Worm (Caenorhabditis elegans) whole organism, L4 larva: ENCODE data around the gene F25B3.4.

Experiments
- F10B5.3 ChIP-seq: sonication (generic microtip); optimal IDR thresholded peaks from 2 replicates; lab custom pipeline; 2016; ENCODE audit warnings: mild to moderate bottlenecking, missing genetic modification characterization, missing compliant biosample characterization
- F26F4.8 ChIP-seq: fragments of 200-800 bp; sonication (Bioruptor generic); conservative IDR thresholded peaks from 2 replicates; pipeline ENCODE4 v1.3.6; 2022; ENCODE audit warnings: missing genetic modification characterization, missing compliant biosample characterization
- F37D6.2 ChIP-seq: sonication (generic microtip); optimal IDR thresholded peaks from 2 replicates; lab custom pipeline; 2016; ENCODE audit warnings: mild to moderate bottlenecking, missing genetic modification characterization, missing compliant biosample characterization
- F49E8.2 ChIP-seq: sonication (generic microtip); optimal IDR thresholded peaks from 2 replicates; lab custom pipeline; 2016; ENCODE audit warnings: missing compliant biosample characterization, mild to moderate bottlenecking, missing genetic modification characterization, borderline replicate concordance
- T20F7.1 ChIP-seq: fragments of 200-800 bp; sonication (Bioruptor generic); optimal IDR thresholded peaks from 2 replicates; lab custom pipeline; 2018; ENCODE audit warnings: mild to moderate bottlenecking, missing genetic modification characterization, missing compliant biosample characterization
- T26A8.4 ChIP-seq: fragments of 200-800 bp; sonication (Bioruptor generic); IDR thresholded peaks from 2 replicates; pipeline ENCODE4 v1.3.6; 2022; ENCODE audit warnings: missing genetic modification characterization, missing compliant biosample characterization
- Y105C5A.15 ChIP-seq: fragments of 200-800 bp; sonication (Bioruptor generic); IDR thresholded peaks from 2 replicates; pipeline ENCODE4 v1.3.6; 2022; ENCODE audit warnings: missing genetic modification characterization, missing compliant biosample characterization
- Y48G9A.11 ChIP-seq: fragments of 200-800 bp; sonication (Bioruptor generic); IDR thresholded peaks from 2 replicates; pipeline ENCODE4 v1.3.6; 2022; ENCODE audit warnings: missing genetic modification reagents, missing genetic modification characterization, missing compliant biosample characterization
- Y5F2A.4 ChIP-seq: fragments of 200-800 bp; sonication (Bioruptor generic); optimal IDR thresholded peaks from 2 replicates; lab custom pipeline; 2018; ENCODE audit warnings: mild to moderate bottlenecking, missing genetic modification characterization, missing compliant biosample characterization
- Y75B8A.6 ChIP-seq: fragments of 200-800 bp; sonication (Bioruptor generic); IDR thresholded peaks from 2 replicates; pipeline ENCODE4 v1.3.6; 2022; ENCODE audit warnings: missing genetic modification reagents, missing genetic modification characterization, missing compliant biosample characterization
- ZK546.5 ChIP-seq, 2 experiments: sonication (generic microtip); optimal IDR thresholded peaks; 2 replicates each; lab custom pipeline; 2017; ENCODE audit warnings: missing biosample characterization in 2 of 2, missing genetic modification characterization in 2 of 2
- aly-2 ChIP-seq: sonication (generic microtip); optimal IDR thresholded peaks from 2 replicates; lab custom pipeline; 2018; ENCODE audit warnings: missing biosample characterization, missing genetic modification characterization
- ama-1 ChIP-seq: fragments of 150-350 bp; optimal IDR thresholded peaks from 2 replicates; lab custom pipeline; 2014; ENCODE audit warnings: inconsistent platforms, mixed read lengths
- attf-4 ChIP-seq: sonication (generic microtip); optimal IDR thresholded peaks from 3 replicates; lab custom pipeline; 2017; ENCODE audit warnings: missing biosample characterization, missing genetic modification characterization
- ceh-28 ChIP-seq: fragments of 150-350 bp; optimal IDR thresholded peaks from 2 replicates; lab custom pipeline; 2014; ENCODE audit warnings: missing biosample characterization, missing genetic modification reagents, missing genetic modification characterization
- ceh-44 ChIP-seq: fragments of 200-800 bp; sonication (Bioruptor generic); IDR thresholded peaks from 2 replicates; pipeline ENCODE4 v1.3.6; 2022; ENCODE audit warnings: missing genetic modification reagents, missing genetic modification characterization, missing compliant biosample characterization
- ceh-82 ChIP-seq: sonication (generic microtip); optimal IDR thresholded peaks from 2 replicates; lab custom pipeline; 2017; ENCODE audit warnings: missing biosample characterization, missing genetic modification characterization
- ces-1 ChIP-seq: fragments of 150-350 bp; sonication (generic microtip); optimal IDR thresholded peaks from 4 replicates; lab custom pipeline; 2014; ENCODE audit warnings: missing biosample characterization, missing genetic modification reagents, missing genetic modification characterization
- cey-2 ChIP-seq: sonication (generic microtip); optimal IDR thresholded peaks from 3 replicates; lab custom pipeline; 2017; ENCODE audit warnings: missing genetic modification characterization, mild to moderate bottlenecking, missing compliant biosample characterization, antibody characterized with exemption, borderline replicate concordance; ENCODE audit not compliant: insufficient read depth
- ctbp-1 ChIP-seq: fragments of 200-800 bp; sonication (Bioruptor generic); IDR thresholded peaks from 2 replicates; pipeline ENCODE4 v1.3.6; 2022; ENCODE audit warnings: missing genetic modification reagents, missing genetic modification characterization, missing compliant biosample characterization
- daf-12 ChIP-seq: fragments of 150-350 bp; optimal IDR thresholded peaks from 2 replicates; lab custom pipeline; 2014; ENCODE audit warnings: missing biosample characterization, missing genetic modification reagents, missing genetic modification characterization
- dmd-6 ChIP-seq: fragments of 200-800 bp; sonication (Bioruptor generic); IDR thresholded peaks from 2 replicates; pipeline ENCODE4 v1.3.6; 2022; ENCODE audit warnings: missing genetic modification reagents, missing genetic modification characterization, missing compliant biosample characterization
- dmd-8 ChIP-seq: fragments of 200-800 bp; sonication (Bioruptor generic); IDR thresholded peaks from 2 replicates; pipeline ENCODE4 v1.3.6; 2022; ENCODE audit warnings: missing genetic modification characterization, missing compliant biosample characterization
- dmd-9 ChIP-seq: fragments of 200-800 bp; sonication (Bioruptor generic); IDR thresholded peaks from 2 replicates; pipeline ENCODE4 v1.3.6; 2022; ENCODE audit warnings: missing genetic modification reagents, missing genetic modification characterization, missing compliant biosample characterization
- duxl-1 ChIP-seq: sonication (generic microtip); optimal IDR thresholded peaks from 2 replicates; lab custom pipeline; 2016; ENCODE audit warnings: mild to moderate bottlenecking, missing genetic modification characterization, moderate library complexity, missing compliant biosample characterization; ENCODE audit not compliant: poor library complexity
- egl-27 ChIP-seq: sonication (generic microtip); optimal IDR thresholded peaks from 3 replicates; lab custom pipeline; 2017; ENCODE audit warnings: missing biosample characterization, missing genetic modification reagents, missing genetic modification characterization
- gei-8 ChIP-seq: fragments of 200-800 bp; sonication (Bioruptor generic); optimal IDR thresholded peaks from 2 replicates; lab custom pipeline; 2018; ENCODE audit warnings: mild to moderate bottlenecking, missing genetic modification characterization, missing compliant biosample characterization
- lim-7 ChIP-seq: fragments of 200-800 bp; sonication (Bioruptor generic); IDR thresholded peaks from 2 replicates; pipeline ENCODE4 v1.3.6; 2022; ENCODE audit warnings: missing genetic modification characterization, missing compliant biosample characterization
- lin-29 ChIP-seq: fragments of 200-800 bp; sonication (Bioruptor generic); IDR thresholded peaks from 2 replicates; pipeline ENCODE4 v1.3.6; 2022; ENCODE audit warnings: missing genetic modification reagents, missing genetic modification characterization, missing compliant biosample characterization
- lin-39 ChIP-seq: fragments of 150-350 bp; optimal IDR thresholded peaks from 2 replicates; lab custom pipeline; 2014; ENCODE audit warnings: missing biosample characterization, missing genetic modification reagents, missing genetic modification characterization
- mdl-1 ChIP-seq, 2 experiments: fragments of 150-350 bp in 1 of 2; sonication (generic microtip) in 1 of 2; optimal IDR thresholded peaks; 2 replicates each; lab custom pipeline; 2014 to 2017; ENCODE audit warnings: missing biosample characterization in 2 of 2, missing genetic modification characterization in 2 of 2
- mxl-3 ChIP-seq: fragments of 200-800 bp; sonication (Bioruptor generic); optimal IDR thresholded peaks from 2 replicates; lab custom pipeline; 2018; ENCODE audit warnings: mild to moderate bottlenecking, missing genetic modification characterization, missing compliant biosample characterization
- nhr-11 ChIP-seq: fragments of 150-350 bp; optimal IDR thresholded peaks from 2 replicates; lab custom pipeline; 2014; ENCODE audit warnings: missing biosample characterization, missing genetic modification characterization
- nhr-41 ChIP-seq: fragments of 200-800 bp; sonication (Bioruptor generic); IDR thresholded peaks from 2 replicates; pipeline ENCODE4 v1.3.6; 2022; ENCODE audit warnings: missing genetic modification reagents, missing genetic modification characterization, missing compliant biosample characterization
- nhr-48 ChIP-seq: sonication (generic microtip); optimal IDR thresholded peaks from 2 replicates; lab custom pipeline; 2016; ENCODE audit warnings: mild to moderate bottlenecking, missing genetic modification characterization, missing compliant biosample characterization
- nhr-76 ChIP-seq: fragments of 150-350 bp; optimal IDR thresholded peaks from 2 replicates; lab custom pipeline; 2014; ENCODE audit warnings: missing biosample characterization, missing genetic modification characterization
- nhr-77 ChIP-seq: fragments of 150-350 bp; optimal IDR thresholded peaks from 2 replicates; lab custom pipeline; 2014; ENCODE audit warnings: missing biosample characterization, missing genetic modification characterization
- pha-4 ChIP-seq, 2 experiments: fragments of 150-350 bp in 1 of 2; fragments of 200-800 bp in 1 of 2; sonication (Bioruptor generic) in 1 of 2; IDR thresholded peaks in 1 of 2; optimal IDR thresholded peaks in 1 of 2; 2 replicates each; pipeline versions ENCODE4 v1.3.6 to Lab custom; 2014 to 2022; ENCODE audit warnings: missing genetic modification characterization in 2 of 2, missing genetic modification reagents in 2 of 2, missing biosample characterization in 1 of 2, missing compliant biosample characterization in 1 of 2
- php-3 ChIP-seq: fragments of 200-800 bp; sonication (Bioruptor generic); IDR thresholded peaks from 2 replicates; pipeline ENCODE4 v1.3.6; 2022; ENCODE audit warnings: missing genetic modification reagents, missing genetic modification characterization, missing compliant biosample characterization
- rbr-2 ChIP-seq: sonication (generic microtip); optimal IDR thresholded peaks from 2 replicates; lab custom pipeline; 2016; ENCODE audit warnings: missing genotype, missing genetic modification characterization, missing compliant biosample characterization
- saeg-2 ChIP-seq: fragments of 200-800 bp; sonication (Bioruptor generic); IDR thresholded peaks from 2 replicates; pipeline ENCODE4 v1.3.6; 2022; ENCODE audit warnings: missing genetic modification reagents, missing genetic modification characterization, missing compliant biosample characterization
- set-16 ChIP-seq: fragments of 200-800 bp; sonication (Bioruptor generic); IDR thresholded peaks from 2 replicates; pipeline ENCODE4 v1.3.6; 2022; ENCODE audit warnings: missing genetic modification reagents, missing genetic modification characterization, missing compliant biosample characterization
- snpc-1.2 ChIP-seq: fragments of 200-800 bp; sonication (Bioruptor generic); IDR thresholded peaks from 2 replicates; pipeline ENCODE4 v1.3.6; 2022; ENCODE audit warnings: missing genetic modification reagents, missing genetic modification characterization, missing compliant biosample characterization
- snpc-4 ChIP-seq: fragments of 150-350 bp; optimal IDR thresholded peaks from 2 replicates; lab custom pipeline; 2014; ENCODE audit warnings: missing biosample characterization, missing genetic modification characterization
- spr-1 ChIP-seq: sonication (generic microtip); optimal IDR thresholded peaks from 2 replicates; lab custom pipeline; 2016; ENCODE audit warnings: mild to moderate bottlenecking, missing genetic modification characterization, missing compliant biosample characterization
- spr-3 ChIP-seq: fragments of 200-800 bp; sonication (Bioruptor generic); optimal IDR thresholded peaks from 2 replicates; lab custom pipeline; 2018; ENCODE audit warnings: mild to moderate bottlenecking, missing genetic modification characterization, missing compliant biosample characterization
- tra-1 ChIP-seq: fragments of 200-800 bp; sonication (Bioruptor generic); IDR thresholded peaks from 2 replicates; pipeline ENCODE4 v1.3.6; 2022; ENCODE audit warnings: missing genetic modification reagents, missing genetic modification characterization, missing compliant biosample characterization
- unc-62 ChIP-seq, 3 experiments: fragments of 150-350 bp in 1 of 3; sonication (generic microtip); optimal IDR thresholded peaks in 2 of 3; peaks in 1 of 3; 1 replicate in 1 of 3; 2 replicates in 2 of 3; lab custom pipeline; 2014 to 2017; ENCODE audit warnings: missing biosample characterization in 3 of 3, missing genetic modification characterization in 3 of 3, missing genetic modification reagents in 3 of 3, missing genotype in 1 of 3
- zfp-3 ChIP-seq: fragments of 200-800 bp; sonication (Bioruptor generic); conservative IDR thresholded peaks from 2 replicates; pipeline ENCODE4 v1.3.6; 2022; ENCODE audit warnings: missing genetic modification reagents, missing genetic modification characterization, missing compliant biosample characterization
- zip-2 ChIP-seq: fragments of 150-350 bp; optimal IDR thresholded peaks from 2 replicates; lab custom pipeline; 2014; ENCODE audit warnings: missing biosample characterization, missing genetic modification characterization

Gene F25B3.4

ce11 chrV:9546860-9547269 is 21.7 kb downstream of the F25B3.4 start, which contains the start of gene his-37 (continued):
- TF ChIP-seq unc-62 (GFP tag; optimal IDR thresholded peaks at IDR 0.05 in 1 of 2; lab: Kevin White, UChicago), result peak; percentile 46 to 100
- TF ChIP-seq unc-62 (tag; optimal IDR thresholded peaks at IDR 0.05; lab: Kevin White, UChicago), result no peak
- TF ChIP-seq ama-1 (lab: Kevin White, UChicago), result peak; percentile 95
- TF ChIP-seq nhr-41 (GFP tag; lab: Robert Waterston, UW), result peak; percentile 88
- peak; percentile 27 for TF ChIP-seq egl-27
- peak; percentile 96 for TF ChIP-seq duxl-1 (tag; lab: Kevin White, UChicago)
- TF ChIP-seq dmd-9 (GFP tag; lab: Robert Waterston, UW), result peak; percentile 95
- TF ChIP-seq T26A8.4 (GFP tag; lab: Robert Waterston, UW), result peak; percentile 98
- peak; percentile 89 for TF ChIP-seq spr-3
- peak; percentile 97 for TF ChIP-seq F37D6.2 (tag; lab: Kevin White, UChicago)
- TF ChIP-seq ctbp-1, result peak; percentile 98
- TF ChIP-seq snpc-4 (tag; lab: Kevin White, UChicago), result peak; percentile 54
- no peak for TF ChIP-seq ceh-44 (GFP tag; lab: Robert Waterston, UW)
- TF ChIP-seq dmd-8, result no peak
- peak; percentile 92 for TF ChIP-seq zip-2 (tag; lab: Kevin White, UChicago)
- peak; percentile 51; the same call in 1 of the 2 replicates for TF ChIP-seq set-16
- TF ChIP-seq saeg-2 (GFP tag; lab: Robert Waterston, UW), result peak; percentile 96
- peak; percentile 21 for TF ChIP-seq attf-4 (tag; lab: Kevin White, UChicago)
- peak; percentile 99 for TF ChIP-seq dmd-6 (GFP tag; lab: Robert Waterston, UW)
- TF ChIP-seq Y5F2A.4 (GFP tag; lab: Kevin White, UChicago), result peak; percentile 84
- TF ChIP-seq aly-2 (tag; lab: Kevin White, UChicago), result no peak
- TF ChIP-seq Y105C5A.15, result peak; percentile 61; the same call in 1 of the 2 replicates
- peak; percentile 89 for TF ChIP-seq ces-1
- TF ChIP-seq nhr-11 (tag; lab: Kevin White, UChicago), result peak; percentile 100
- TF ChIP-seq tra-1 (GFP tag; lab: Robert Waterston, UW), result peak; percentile 98
- peak; percentile 99 for TF ChIP-seq rbr-2
- TF ChIP-seq nhr-48 (tag; lab: Kevin White, UChicago), result peak; percentile 96
- TF ChIP-seq ceh-82, result no peak
- no peak for TF ChIP-seq lim-7
- TF ChIP-seq Y75B8A.6 (GFP tag; lab: Robert Waterston, UW), result peak; percentile 64; the same call in 1 of the 2 replicates
- TF ChIP-seq pha-4 (GFP tag; IDR thresholded peaks at IDR 0.05; lab: Robert Waterston, UW), result peak; percentile 97
- TF ChIP-seq pha-4 (tag; optimal IDR thresholded peaks at IDR 0.05; lab: Kevin White, UChicago), result peak; percentile 98
- TF ChIP-seq snpc-1.2, result no peak
- peak; percentile 85 for TF ChIP-seq nhr-76 (tag; lab: Kevin White, UChicago)
- TF ChIP-seq php-3 (GFP tag; lab: Robert Waterston, UW), result peak; percentile 94
- no peak for TF ChIP-seq F49E8.2 (tag; lab: Kevin White, UChicago)
- peak; percentile 88 for TF ChIP-seq cey-2 (tag; lab: Kevin White, UChicago)
- TF ChIP-seq T20F7.1 (GFP tag; lab: Kevin White, UChicago), result peak; percentile 96
- peak; percentile 96 for TF ChIP-seq spr-1
- TF ChIP-seq F10B5.3 (tag; lab: Kevin White, UChicago), result peak; percentile 91
- TF ChIP-seq mxl-3, result peak; percentile 99
- peak in 1 of 2 experiments; percentile 79 for TF ChIP-seq ZK546.5 (tag; optimal IDR thresholded peaks at IDR 0.05; lab: Kevin White, UChicago)
- TF ChIP-seq daf-12 (tag; lab: Kevin White, UChicago), result no peak
- peak; percentile 95 for TF ChIP-seq lin-29 (GFP tag; lab: Robert Waterston, UW)
- TF ChIP-seq mdl-1 (tag; optimal IDR thresholded peaks at IDR 0.05; lab: Kevin White, UChicago), result peak; percentile 74 to 97
- TF ChIP-seq gei-8, result peak; percentile 17
- TF ChIP-seq Y48G9A.11 (GFP tag; lab: Robert Waterston, UW), result 0 out of 2 replicates have a peak, but pooled peaks have one; percentile 8
- peak; percentile 99 for TF ChIP-seq zfp-3 (GFP tag; lab: Robert Waterston, UW)
- peak; percentile 59 for TF ChIP-seq ceh-28
- TF ChIP-seq lin-39 (tag; lab: Kevin White, UChicago), result peak; percentile 62
- TF ChIP-seq F26F4.8, result no peak
- peak; percentile 99 for TF ChIP-seq nhr-77
